Worm (Caenorhabditis elegans) whole organism, L4 larva: ENCODE data around the gene srw-122.

Experiments used
- F26F4.8 ChIP-seq: fragments of 200-800 bp; sonication (Bioruptor generic); conservative IDR thresholded peaks from 2 replicates; pipeline ENCODE4 v1.3.6; 2022; ENCODE audit warnings: missing genetic modification characterization, missing compliant biosample characterization
- Y48G9A.11 ChIP-seq: fragments of 200-800 bp; sonication (Bioruptor generic); IDR thresholded peaks from 2 replicates; pipeline ENCODE4 v1.3.6; 2022; ENCODE audit warnings: missing genetic modification reagents, missing genetic modification characterization, missing compliant biosample characterization
- Y5F2A.4 ChIP-seq: fragments of 200-800 bp; sonication (Bioruptor generic); optimal IDR thresholded peaks from 2 replicates; lab custom pipeline; 2018; ENCODE audit warnings: mild to moderate bottlenecking, missing genetic modification characterization, missing compliant biosample characterization
- ZK337.2 ChIP-seq: fragments of 200-800 bp; sonication (Bioruptor generic); IDR thresholded peaks from 2 replicates; pipeline ENCODE4 v1.3.6; 2022; ENCODE audit warnings: missing genetic modification reagents, missing genetic modification characterization, missing compliant biosample characterization
- ZK546.5 ChIP-seq, 2 experiments: sonication (generic microtip); optimal IDR thresholded peaks; 2 replicates each; lab custom pipeline; 2017; ENCODE audit warnings: missing biosample characterization in 2 of 2, missing genetic modification characterization in 2 of 2
- aly-2 ChIP-seq: sonication (generic microtip); optimal IDR thresholded peaks from 2 replicates; lab custom pipeline; 2018; ENCODE audit warnings: missing biosample characterization, missing genetic modification characterization
- ceh-20 ChIP-seq: fragments of 200-800 bp; sonication (Bioruptor generic); IDR thresholded peaks from 2 replicates; pipeline ENCODE4 v1.3.6; 2022; ENCODE audit warnings: missing genetic modification reagents, missing genetic modification characterization, missing compliant biosample characterization
- ceh-82 ChIP-seq: sonication (generic microtip); optimal IDR thresholded peaks from 2 replicates; lab custom pipeline; 2017; ENCODE audit warnings: missing biosample characterization, missing genetic modification characterization
- ces-1 ChIP-seq: fragments of 150-350 bp; sonication (generic microtip); optimal IDR thresholded peaks from 4 replicates; lab custom pipeline; 2014; ENCODE audit warnings: missing biosample characterization, missing genetic modification reagents, missing genetic modification characterization
- ctbp-1 ChIP-seq: fragments of 200-800 bp; sonication (Bioruptor generic); IDR thresholded peaks from 2 replicates; pipeline ENCODE4 v1.3.6; 2022; ENCODE audit warnings: missing genetic modification reagents, missing genetic modification characterization, missing compliant biosample characterization
- daf-16 ChIP-seq, 3 experiments: sonication (generic microtip); optimal IDR thresholded peaks; 2 replicates each; lab custom pipeline; 2016 to 2017; ENCODE audit warnings: missing genetic modification characterization in 3 of 3, missing genetic modification reagents in 3 of 3, mild to moderate bottlenecking in 2 of 3, missing compliant biosample characterization in 2 of 3, missing biosample characterization in 1 of 3, moderate library complexity in 1 of 3
- daf-19 ChIP-seq: fragments of 200-800 bp; sonication (Bioruptor generic); conservative IDR thresholded peaks from 2 replicates; pipeline ENCODE4 v1.3.6; 2022; ENCODE audit warnings: missing genetic modification characterization, missing compliant biosample characterization
- dmd-8 ChIP-seq: fragments of 200-800 bp; sonication (Bioruptor generic); IDR thresholded peaks from 2 replicates; pipeline ENCODE4 v1.3.6; 2022; ENCODE audit warnings: missing genetic modification characterization, missing compliant biosample characterization
- duxl-1 ChIP-seq: sonication (generic microtip); optimal IDR thresholded peaks from 2 replicates; lab custom pipeline; 2016; ENCODE audit warnings: mild to moderate bottlenecking, missing genetic modification characterization, moderate library complexity, missing compliant biosample characterization; ENCODE audit not compliant: poor library complexity
- egl-27 ChIP-seq: sonication (generic microtip); optimal IDR thresholded peaks from 3 replicates; lab custom pipeline; 2017; ENCODE audit warnings: missing biosample characterization, missing genetic modification reagents, missing genetic modification characterization
- fkh-10 ChIP-seq: fragments of 150-350 bp; optimal IDR thresholded peaks from 2 replicates; lab custom pipeline; 2014; ENCODE audit warnings: missing biosample characterization, missing genetic modification reagents, missing genetic modification characterization
- fos-1 ChIP-seq: fragments of 150-350 bp; optimal IDR thresholded peaks from 2 replicates; lab custom pipeline; 2014; ENCODE audit warnings: missing biosample characterization, missing genetic modification characterization
- gei-8 ChIP-seq: fragments of 200-800 bp; sonication (Bioruptor generic); optimal IDR thresholded peaks from 2 replicates; lab custom pipeline; 2018; ENCODE audit warnings: mild to moderate bottlenecking, missing genetic modification characterization, missing compliant biosample characterization
- hif-1 ChIP-seq, 2 experiments: sonication (generic microtip); optimal IDR thresholded peaks; 2 replicates each; lab custom pipeline; 2016 to 2017; ENCODE audit warnings: missing compliant biosample characterization in 2 of 2, missing genetic modification characterization in 2 of 2, missing genetic modification reagents in 2 of 2, missing genotype in 2 of 2, mild to moderate bottlenecking in 1 of 2
- lim-7 ChIP-seq: fragments of 200-800 bp; sonication (Bioruptor generic); IDR thresholded peaks from 2 replicates; pipeline ENCODE4 v1.3.6; 2022; ENCODE audit warnings: missing genetic modification characterization, missing compliant biosample characterization
- lin-1 ChIP-seq: fragments of 200-800 bp; sonication (Bioruptor generic); IDR thresholded peaks from 2 replicates; pipeline ENCODE4 v1.3.6; 2022; ENCODE audit warnings: missing genetic modification reagents, missing genetic modification characterization, missing compliant biosample characterization
- lin-13 ChIP-seq: fragments of 150-350 bp; optimal IDR thresholded peaks from 2 replicates; lab custom pipeline; 2014; ENCODE audit warnings: missing biosample characterization, missing genetic modification reagents, missing genetic modification characterization
- lin-29 ChIP-seq: fragments of 200-800 bp; sonication (Bioruptor generic); IDR thresholded peaks from 2 replicates; pipeline ENCODE4 v1.3.6; 2022; ENCODE audit warnings: missing genetic modification reagents, missing genetic modification characterization, missing compliant biosample characterization
- lin-39 ChIP-seq: fragments of 150-350 bp; optimal IDR thresholded peaks from 2 replicates; lab custom pipeline; 2014; ENCODE audit warnings: missing biosample characterization, missing genetic modification reagents, missing genetic modification characterization
- mdl-1 ChIP-seq, 2 experiments: fragments of 150-350 bp in 1 of 2; sonication (generic microtip) in 1 of 2; optimal IDR thresholded peaks; 2 replicates each; lab custom pipeline; 2014 to 2017; ENCODE audit warnings: missing biosample characterization in 2 of 2, missing genetic modification characterization in 2 of 2
- mxl-2 ChIP-seq: fragments of 200-800 bp; sonication (Bioruptor generic); conservative IDR thresholded peaks from 2 replicates; pipeline ENCODE4 v1.3.6; 2022; ENCODE audit warnings: missing genetic modification reagents, missing genetic modification characterization, missing compliant biosample characterization
- mxl-3 ChIP-seq: fragments of 200-800 bp; sonication (Bioruptor generic); optimal IDR thresholded peaks from 2 replicates; lab custom pipeline; 2018; ENCODE audit warnings: mild to moderate bottlenecking, missing genetic modification characterization, missing compliant biosample characterization
- nhr-10 ChIP-seq: fragments of 150-350 bp; optimal IDR thresholded peaks from 2 replicates; lab custom pipeline; 2014; ENCODE audit warnings: missing biosample characterization, missing genetic modification characterization
- nhr-28 ChIP-seq: fragments of 150-350 bp; optimal IDR thresholded peaks from 2 replicates; lab custom pipeline; 2014; ENCODE audit warnings: missing biosample characterization, missing genetic modification characterization
- nhr-42 ChIP-seq: fragments of 200-800 bp; sonication (Bioruptor generic); IDR thresholded peaks from 2 replicates; pipeline ENCODE4 v1.3.6; 2022; ENCODE audit warnings: missing genetic modification characterization, missing compliant biosample characterization
- nhr-76 ChIP-seq: fragments of 150-350 bp; optimal IDR thresholded peaks from 2 replicates; lab custom pipeline; 2014; ENCODE audit warnings: missing biosample characterization, missing genetic modification characterization
- nhr-77 ChIP-seq: fragments of 150-350 bp; optimal IDR thresholded peaks from 2 replicates; lab custom pipeline; 2014; ENCODE audit warnings: missing biosample characterization, missing genetic modification characterization
- skn-1 ChIP-seq: fragments of 150-350 bp; optimal IDR thresholded peaks from 2 replicates; lab custom pipeline; 2014; ENCODE audit warnings: missing biosample characterization, missing genetic modification characterization
- snpc-1.2 ChIP-seq: fragments of 200-800 bp; sonication (Bioruptor generic); IDR thresholded peaks from 2 replicates; pipeline ENCODE4 v1.3.6; 2022; ENCODE audit warnings: missing genetic modification reagents, missing genetic modification characterization, missing compliant biosample characterization
- snpc-4 ChIP-seq: fragments of 150-350 bp; optimal IDR thresholded peaks from 2 replicates; lab custom pipeline; 2014; ENCODE audit warnings: missing biosample characterization, missing genetic modification characterization
- spr-1 ChIP-seq: sonication (generic microtip); optimal IDR thresholded peaks from 2 replicates; lab custom pipeline; 2016; ENCODE audit warnings: mild to moderate bottlenecking, missing genetic modification characterization, missing compliant biosample characterization
- tra-1 ChIP-seq: fragments of 200-800 bp; sonication (Bioruptor generic); IDR thresholded peaks from 2 replicates; pipeline ENCODE4 v1.3.6; 2022; ENCODE audit warnings: missing genetic modification reagents, missing genetic modification characterization, missing compliant biosample characterization
- unc-130 ChIP-seq: sonication (generic microtip); optimal IDR thresholded peaks from 2 replicates; lab custom pipeline; 2016; ENCODE audit warnings: missing genetic modification reagents, missing genetic modification characterization, missing compliant biosample characterization
- unc-39 ChIP-seq: sonication (generic microtip); optimal IDR thresholded peaks from 2 replicates; lab custom pipeline; 2017; ENCODE audit warnings: missing biosample characterization, missing genetic modification characterization
- vab-7 ChIP-seq: fragments of 200-800 bp; sonication (Bioruptor generic); IDR thresholded peaks from 2 replicates; pipeline ENCODE4 v1.3.6; 2022; ENCODE audit warnings: missing genetic modification reagents, missing genetic modification characterization, missing compliant biosample characterization
- zag-1 ChIP-seq: fragments of 150-350 bp; optimal IDR thresholded peaks from 2 replicates; lab custom pipeline; 2014; ENCODE audit warnings: missing biosample characterization, missing genetic modification characterization
- zfp-3 ChIP-seq: fragments of 200-800 bp; sonication (Bioruptor generic); conservative IDR thresholded peaks from 2 replicates; pipeline ENCODE4 v1.3.6; 2022; ENCODE audit warnings: missing genetic modification reagents, missing genetic modification characterization, missing compliant biosample characterization

Gene srw-122

ce11 chrV:2931252-2931651 is 20.8 kb downstream of the srw-122 start, which contains the start of gene C31B8.1:
Gene C31B8.1, plus strand, starts transcription at chrV:2931552.
- TF ChIP-seq hif-1 (tag; optimal IDR thresholded peaks at IDR 0.05; lab: Kevin White, UChicago) (no peak), lin-29 (GFP tag; lab: Robert Waterston, UW) (no peak), ctbp-1 (GFP tag; lab: Robert Waterston, UW) (no peak), lin-13 (GFP tag; lab: Kevin White, UChicago) (no peak), nhr-28 (tag; lab: Kevin White, UChicago) (no peak), lin-39 (tag; lab: Kevin White, UChicago) (no peak), gei-8 (no peak), unc-39 (tag; lab: Kevin White, UChicago) (no peak), ZK546.5 (tag; optimal IDR thresholded peaks at IDR 0.05; lab: Kevin White, UChicago) (no peak), lin-1 (no peak), skn-1 (tag; lab: Kevin White, UChicago) (no peak), zfp-3 (GFP tag; lab: Robert Waterston, UW) (no peak), unc-130 (GFP tag; lab: Kevin White, UChicago) (no peak), lim-7 (no peak), daf-16 (GFP tag; optimal IDR thresholded peaks at IDR 0.05; lab: Kevin White, UChicago) (no peak), daf-16 (tag; optimal IDR thresholded peaks at IDR 0.05; lab: Kevin White, UChicago) (no peak), spr-1 (tag; lab: Kevin White, UChicago) (no peak), fos-1 (no peak), nhr-76 (tag; lab: Kevin White, UChicago) (no peak), F26F4.8 (GFP tag; lab: Robert Waterston, UW) (no peak), tra-1 (no peak)

- TF ChIP-seq ces-1 (GFP tag; lab: Kevin White, UChicago) (no peak), snpc-4 (tag; lab: Kevin White, UChicago) (no peak), Y48G9A.11 (GFP tag; lab: Robert Waterston, UW) (no peak), mdl-1 (tag; optimal IDR thresholded peaks at IDR 0.05; lab: Kevin White, UChicago) (no peak), unc-39 (tag; lab: Kevin White, UChicago) (no peak), mxl-3 (GFP tag; lab: Kevin White, UChicago) (no peak), ceh-82 (tag; lab: Kevin White, UChicago) (no peak), fkh-10 (no peak), egl-27 (tag; lab: Kevin White, UChicago) (no peak)
Observed at ce11 chrV:2929753-2930152, 22.2 kb downstream of the srw-122 start, which contains the start of gene C31B8.16. Gene C31B8.16, plus strand, starts transcription at chrV:2930053.

ce11 chrV:2927553-2927952 is 24.4 kb downstream of the srw-122 start, which contains the start of gene C31B8.12:
Gene C31B8.12, minus strand, starts transcription at chrV:2927653.
- TF ChIP-seq snpc-1.2 (GFP tag; lab: Robert Waterston, UW) (no peak), nhr-10 (tag; lab: Kevin White, UChicago) (no peak), ceh-20 (GFP tag; lab: Robert Waterston, UW) (no peak), zag-1 (tag; lab: Kevin White, UChicago) (no peak)

ce11 chrV:2922594-2922993 is 29.4 kb downstream of the srw-122 start, which contains the start of gene srh-38:
Gene srh-38, minus strand, starts transcription at chrV:2922694.
- TF ChIP-seq fkh-10 (no peak), duxl-1 (no peak), Y5F2A.4 (GFP tag; lab: Kevin White, UChicago) (no peak), skn-1 (tag; lab: Kevin White, UChicago) (no peak), ZK337.2 (GFP tag; lab: Robert Waterston, UW) (no peak), vab-7 (no peak), aly-2 (tag; lab: Kevin White, UChicago) (no peak), mxl-2 (GFP tag; lab: Robert Waterston, UW) (no peak), daf-19 (GFP tag; lab: Robert Waterston, UW) (no peak), dmd-8 (GFP tag; lab: Robert Waterston, UW) (no peak), nhr-77 (tag; lab: Kevin White, UChicago) (no peak), nhr-42 (GFP tag; lab: Robert Waterston, UW) (no peak), lin-39 (tag; lab: Kevin White, UChicago) (no peak), unc-39 (tag; lab: Kevin White, UChicago) (no peak)
